Fruit fly (Drosophila melanogaster) whole organism, embryonic: Measurements from ENCODE around the gene Nulp1.

ENCODE experiments used
- Atf-2 ChIP-seq: fragments of 200-800 bp; sonication (Bioruptor generic); optimal IDR thresholded peaks from 2 replicates; lab custom pipeline; 2016; ENCODE audit warnings: missing biosample characterization, missing genetic modification characterization
- CG10209 ChIP-seq: fragments of 200-800 bp; sonication (Bioruptor generic); optimal IDR thresholded peaks from 3 replicates; lab custom pipeline; 2017; ENCODE audit warnings: missing biosample characterization, mild to moderate bottlenecking, missing genetic modification characterization, missing genetic modification reagents
- CG10321 ChIP-seq: fragments of 200-800 bp; sonication (Bioruptor generic); IDR thresholded peaks from 2 replicates; pipeline ENCODE4 v1.3.6; 2022; ENCODE audit warnings: missing biosample characterization, missing genetic modification characterization
- CG12104 ChIP-seq: fragments of 200-800 bp; sonication (Bioruptor generic); optimal IDR thresholded peaks from 3 replicates; lab custom pipeline; 2016; ENCODE audit warnings: missing biosample characterization, missing genetic modification characterization
- CG13894 ChIP-seq: fragments of 200-800 bp; sonication (Bioruptor generic); optimal IDR thresholded peaks from 3 replicates; lab custom pipeline; 2018; ENCODE audit warnings: missing biosample characterization, mild to moderate bottlenecking, missing genetic modification characterization, moderate library complexity
- CG14441 ChIP-seq: fragments of 200-800 bp; sonication (Bioruptor generic); IDR thresholded peaks from 2 replicates; pipeline ENCODE4 v1.3.6; 2022; ENCODE audit warnings: missing biosample characterization, missing genetic modification characterization
- CG14965 ChIP-seq: fragments of 200-800 bp; sonication (Bioruptor generic); optimal IDR thresholded peaks from 2 replicates; lab custom pipeline; 2016; ENCODE audit warnings: missing biosample characterization, missing genetic modification characterization, borderline replicate concordance
- CG1529 ChIP-seq: fragments of 200-800 bp; sonication (Bioruptor generic); optimal IDR thresholded peaks from 3 replicates; lab custom pipeline; 2018; ENCODE audit warnings: missing biosample characterization, missing genetic modification characterization
- CG15696 ChIP-seq: fragments of 200-800 bp; sonication (Bioruptor generic); optimal IDR thresholded peaks from 2 replicates; lab custom pipeline; 2019; ENCODE audit warnings: missing biosample characterization, mild to moderate bottlenecking, missing genetic modification characterization, moderate library complexity
- CG17612 ChIP-seq: fragments of 200-800 bp; sonication (Bioruptor generic); IDR thresholded peaks from 2 replicates; pipeline ENCODE4 v1.3.6; 2022; ENCODE audit warnings: missing biosample characterization, missing genetic modification characterization
- CG18476 ChIP-seq: fragments of 200-800 bp; sonication (Bioruptor generic); optimal IDR thresholded peaks from 2 replicates; lab custom pipeline; 2016; ENCODE audit warnings: missing biosample characterization, mild to moderate bottlenecking, missing genetic modification characterization
- CG2120 ChIP-seq: fragments of 200-800 bp; sonication (Bioruptor generic); optimal IDR thresholded peaks from 3 replicates; lab custom pipeline; 2016; ENCODE audit warnings: missing biosample characterization, missing genetic modification characterization
- CG3163 ChIP-seq: fragments of 200-800 bp; sonication (Bioruptor generic); optimal IDR thresholded peaks from 3 replicates; lab custom pipeline; 2016; ENCODE audit warnings: missing biosample characterization, missing genetic modification characterization
- CG33557 ChIP-seq: fragments of 200-800 bp; sonication (Bioruptor generic); optimal IDR thresholded peaks from 2 replicates; lab custom pipeline; 2019; ENCODE audit warnings: missing biosample characterization, mild to moderate bottlenecking, missing genetic modification characterization, moderate library complexity
- CG42726 ChIP-seq: fragments of 200-800 bp; sonication (Bioruptor generic); IDR thresholded peaks from 2 replicates; pipeline ENCODE4 v1.3.6; 2022; ENCODE audit warnings: missing biosample characterization, missing genetic modification characterization; ENCODE audit not compliant: partially characterized antibody
- CG7372 ChIP-seq: fragments of 200-800 bp; sonication (Bioruptor generic); IDR thresholded peaks from 2 replicates; pipeline ENCODE4 v1.3.6; 2022; ENCODE audit warnings: missing biosample characterization, missing genetic modification characterization
- CG7745 ChIP-seq: fragments of 200-800 bp; sonication (Bioruptor generic); optimal IDR thresholded peaks from 2 replicates; lab custom pipeline; 2018; ENCODE audit warnings: missing biosample characterization, mild to moderate bottlenecking, missing genetic modification characterization, moderate library complexity
- CG7786 ChIP-seq: fragments of 200-800 bp; sonication (Bioruptor generic); optimal IDR thresholded peaks from 2 replicates; lab custom pipeline; 2016; ENCODE audit warnings: missing biosample characterization, missing genetic modification characterization
- Ets97D ChIP-seq: fragments of 200-800 bp; sonication (Bioruptor generic); optimal IDR thresholded peaks from 3 replicates; lab custom pipeline; 2016; ENCODE audit warnings: missing biosample characterization, missing genetic modification characterization
- Fer1 ChIP-seq: fragments of 200-800 bp; sonication (Bioruptor generic); optimal IDR thresholded peaks from 2 replicates; lab custom pipeline; 2017; ENCODE audit warnings: missing biosample characterization, mild to moderate bottlenecking, missing genetic modification characterization
- HHEX ChIP-seq: fragments of 200-800 bp; sonication (Bioruptor generic); optimal IDR thresholded peaks from 3 replicates; lab custom pipeline; 2017; ENCODE audit warnings: missing biosample characterization, mild to moderate bottlenecking, missing genetic modification characterization, missing genetic modification reagents
- HmgZ ChIP-seq: fragments of 200-800 bp; sonication (Bioruptor generic); optimal IDR thresholded peaks from 2 replicates; lab custom pipeline; 2018; ENCODE audit warnings: missing biosample characterization, mild to moderate bottlenecking, missing genetic modification characterization
- Jarid2 ChIP-seq: fragments of 200-800 bp; sonication (Bioruptor generic); optimal IDR thresholded peaks from 3 replicates; lab custom pipeline; 2017; ENCODE audit warnings: mild to moderate bottlenecking, missing biosample characterization, missing genetic modification reagents, missing genetic modification characterization
- Kr ChIP-seq: fragments of 200-800 bp; sonication (Bioruptor generic); optimal IDR thresholded peaks from 2 replicates; lab custom pipeline; 2017; ENCODE audit warnings: missing biosample characterization, mild to moderate bottlenecking, missing genetic modification characterization
- NfI ChIP-seq: fragments of 200-800 bp; sonication (Bioruptor generic); optimal IDR thresholded peaks from 3 replicates; lab custom pipeline; 2018; ENCODE audit warnings: missing biosample characterization, mild to moderate bottlenecking, missing genetic modification characterization, moderate library complexity
- Ravus ChIP-seq: fragments of 200-800 bp; sonication (Bioruptor generic); IDR thresholded peaks from 2 replicates; pipeline ENCODE4 v1.3.6; 2022; ENCODE audit warnings: missing biosample characterization, missing genetic modification characterization
- Ssrp ChIP-seq: fragments of 200-800 bp; sonication (Bioruptor generic); optimal IDR thresholded peaks from 2 replicates; lab custom pipeline; 2018; ENCODE audit warnings: missing biosample characterization, mild to moderate bottlenecking, missing genetic modification characterization, moderate library complexity
- Stat92E ChIP-seq, 3 experiments: fragments of >200 bp in 2 of 3; fragments of 200-800 bp in 1 of 3; sonication (Bioruptor generic) in 1 of 3; optimal IDR thresholded peaks; 2 replicates each; lab custom pipeline; 2017 to 2019; ENCODE audit warnings: missing biosample characterization in 3 of 3, missing genetic modification characterization in 3 of 3, mild to moderate bottlenecking in 1 of 3, moderate library complexity in 1 of 3
- Vsx1 ChIP-seq: fragments of 200-800 bp; sonication (Bioruptor generic); optimal IDR thresholded peaks from 2 replicates; lab custom pipeline; 2017; ENCODE audit warnings: missing biosample characterization, mild to moderate bottlenecking, missing genetic modification characterization, missing genetic modification reagents
- abd-A ChIP-seq: fragments of 200-800 bp; sonication (Bioruptor generic); optimal IDR thresholded peaks from 3 replicates; lab custom pipeline; 2019; ENCODE audit warnings: missing biosample characterization, mild to moderate bottlenecking, missing genetic modification characterization, moderate library complexity
- aop ChIP-seq: fragments of 200-800 bp; sonication (Bioruptor generic); IDR thresholded peaks from 2 replicates; pipeline ENCODE4 v1.3.6; 2022; ENCODE audit warnings: missing biosample characterization, missing genetic modification characterization
- bcd ChIP-seq: fragments of 200-800 bp; sonication (Bioruptor generic); optimal IDR thresholded peaks from 2 replicates; lab custom pipeline; 2017; ENCODE audit warnings: missing biosample characterization, mild to moderate bottlenecking, missing genetic modification characterization
- da ChIP-seq: fragments of 200-800 bp; sonication (Bioruptor generic); optimal IDR thresholded peaks from 2 replicates; lab custom pipeline; 2016; ENCODE audit warnings: missing biosample characterization, missing genetic modification characterization
- dmrt99B ChIP-seq: fragments of 200-800 bp; sonication (Bioruptor generic); optimal IDR thresholded peaks from 2 replicates; lab custom pipeline; 2018; ENCODE audit warnings: missing biosample characterization, mild to moderate bottlenecking, missing genetic modification characterization, moderate library complexity
- fru ChIP-seq: fragments of >200 bp; optimal IDR thresholded peaks from 2 replicates; lab custom pipeline; 2017
- fu2 ChIP-seq: fragments of 200-800 bp; sonication (Bioruptor generic); optimal IDR thresholded peaks from 2 replicates; lab custom pipeline; 2016; ENCODE audit warnings: missing biosample characterization, missing genetic modification characterization
- h ChIP-seq: fragments of >200 bp; optimal IDR thresholded peaks from 2 replicates; lab custom pipeline; 2017
- insv ChIP-seq, 2 experiments: fragments of 200-800 bp; sonication (Bioruptor generic); optimal IDR thresholded peaks; 3 replicates each; lab custom pipeline; 2016 to 2018; ENCODE audit warnings: missing biosample characterization in 2 of 2, missing genetic modification characterization in 2 of 2
- jing ChIP-seq: fragments of 200-800 bp; sonication (Bioruptor generic); optimal IDR thresholded peaks from 2 replicates; lab custom pipeline; 2018; ENCODE audit warnings: missing biosample characterization, mild to moderate bottlenecking, missing genetic modification characterization
- nmo ChIP-seq: fragments of 200-800 bp; sonication (Bioruptor generic); optimal IDR thresholded peaks from 2 replicates; lab custom pipeline; 2018; ENCODE audit warnings: missing biosample characterization, mild to moderate bottlenecking, missing genetic modification characterization, moderate library complexity
- oc ChIP-seq: fragments of 200-800 bp; sonication (Bioruptor generic); optimal IDR thresholded peaks from 2 replicates; lab custom pipeline; 2018; ENCODE audit warnings: missing biosample characterization, mild to moderate bottlenecking, missing genetic modification characterization, moderate library complexity
- peb ChIP-seq: fragments of 200-800 bp; sonication (Bioruptor generic); IDR thresholded peaks from 2 replicates; pipeline ENCODE4 v1.3.6; 2022; ENCODE audit warnings: missing biosample characterization, missing genetic modification characterization
- prd ChIP-seq, 3 experiments: fragments of >200 bp in 2 of 3; fragments of 200-800 bp in 1 of 3; sonication (Bioruptor generic) in 1 of 3; optimal IDR thresholded peaks in 2 of 3; IDR thresholded peaks in 1 of 3; 2 replicates in 2 of 3; 3 replicates in 1 of 3; pipeline versions ENCODE4 v1.3.6 to Lab custom; 2017 to 2022; ENCODE audit warnings: missing biosample characterization in 1 of 3, missing genetic modification characterization in 1 of 3
- repo ChIP-seq: fragments of 200-800 bp; sonication (Bioruptor generic); optimal IDR thresholded peaks from 2 replicates; lab custom pipeline; 2016; ENCODE audit warnings: missing biosample characterization, missing genetic modification characterization
- sens-2 ChIP-seq: fragments of 200-800 bp; sonication (Bioruptor generic); IDR thresholded peaks from 2 replicates; pipeline ENCODE4 v1.3.6; 2022; ENCODE audit warnings: missing biosample characterization, missing genetic modification characterization
- shn ChIP-seq: fragments of 200-800 bp; sonication (Bioruptor generic); optimal IDR thresholded peaks from 3 replicates; lab custom pipeline; 2016; ENCODE audit warnings: missing biosample characterization, missing genetic modification characterization
- ssp ChIP-seq: fragments of 200-800 bp; sonication (Bioruptor generic); IDR thresholded peaks from 2 replicates; pipeline ENCODE4 v1.3.6; 2022; ENCODE audit warnings: missing biosample characterization, missing genetic modification characterization
- tgo ChIP-seq: fragments of 200-800 bp; sonication (Bioruptor generic); IDR thresholded peaks from 3 replicates; pipeline ENCODE4 v1.3.6; 2022; ENCODE audit warnings: missing biosample characterization, missing genetic modification characterization
- tio ChIP-seq: fragments of 200-800 bp; sonication (Bioruptor generic); optimal IDR thresholded peaks from 2 replicates; lab custom pipeline; 2017; ENCODE audit warnings: missing biosample characterization, missing genetic modification characterization, inconsistent platforms
- ttk ChIP-seq: fragments of 200-800 bp; sonication (Bioruptor generic); IDR thresholded peaks from 2 replicates; pipeline ENCODE4 v2.1.2; 2022; ENCODE audit warnings: missing biosample characterization, missing genetic modification characterization

Nulp1 gene

DNA sequence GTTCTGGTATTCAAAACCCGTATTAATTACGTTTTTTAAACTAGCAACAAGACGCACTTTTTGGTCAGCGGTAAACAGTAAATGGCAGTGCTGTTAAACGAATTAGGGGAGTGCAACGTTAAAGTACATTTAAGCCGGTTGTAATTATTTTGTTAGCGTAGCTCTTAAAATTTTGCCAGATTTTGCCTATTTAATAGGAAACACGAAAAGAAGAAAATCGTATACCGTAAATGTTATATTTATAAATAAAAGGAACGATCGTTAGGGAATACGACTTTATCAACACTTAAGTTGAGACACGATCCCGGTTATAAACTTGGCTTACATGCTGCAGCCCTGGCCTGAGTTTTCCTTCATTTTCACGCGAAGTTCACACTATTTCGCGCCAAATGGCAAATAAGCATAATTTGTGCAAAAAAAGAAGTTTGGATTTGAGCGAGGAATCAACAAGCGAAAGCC, 27.3 kb downstream of the Nulp1 start, which contains the start of the genes Setx and mus301 (continued):
- TF ChIP-seq ssp (peak; percentile 72), CG10321 (0 out of 2 replicates have a peak, but pooled peaks have one; percentile 35), Kr (GFP tag; lab: Kevin White, UChicago) (no peak), tio (peak; percentile 78), CG7786 (GFP tag; lab: Kevin White, UChicago) (peak; percentile 83), sens-2 (GFP tag; lab: Robert Waterston, UW) (no peak; the same call in 1 of the 2 replicates), dmrt99B (tag; lab: Kevin White, UChicago) (no peak), Fer1 (GFP tag; lab: Kevin White, UChicago) (no peak), CG42726 (GFP tag; lab: Robert Waterston, UW) (no peak), h (lab: Kevin White, UChicago) (no peak), insv (GFP tag; optimal IDR thresholded peaks at IDR 0.05; lab: Kevin White, UChicago) (peak in 1 of 2 experiments; percentile 51), Ssrp (tag; lab: Kevin White, UChicago) (peak; percentile 72), Ravus (no peak), CG14441 (GFP tag; lab: Robert Waterston, UW) (peak; percentile 64; the same call in 1 of the 2 replicates), Jarid2 (GFP tag; lab: Kevin White, UChicago) (no peak), CG10209 (GFP tag; lab: Kevin White, UChicago) (peak; percentile 79), fru (lab: Kevin White, UChicago) (no peak), nmo (GFP tag; lab: Kevin White, UChicago) (peak; percentile 89), ttk (GFP tag; lab: Robert Waterston, UW) (peak; percentile 54; the same call in 1 of the 2 replicates), CG18476 (GFP tag; lab: Kevin White, UChicago) (peak; percentile 82), CG3163 (GFP tag; lab: Kevin White, UChicago) (peak; percentile 51), shn (GFP tag; lab: Kevin White, UChicago) (peak; percentile 76), CG15696 (tag; lab: Kevin White, UChicago) (peak; percentile 73), bcd (GFP tag; lab: Kevin White, UChicago) (peak; percentile 81), CG7745 (no peak), tgo (peak; percentile 67), peb (GFP tag; lab: Robert Waterston, UW) (no peak; the same call in 1 of the 2 replicates), oc (no peak), jing (GFP tag; lab: Kevin White, UChicago) (peak; percentile 25), CG13894 (tag; lab: Kevin White, UChicago) (no peak), Stat92E (GFP tag; optimal IDR thresholded peaks at IDR 0.05; lab: Kevin White, UChicago) (peak in 1 of 3 experiments; percentile 19), NfI (peak; percentile 80), CG17612 (GFP tag; lab: Robert Waterston, UW) (no peak), Ets97D (peak; percentile 93), repo (GFP tag; lab: Kevin White, UChicago) (peak; percentile 58), Vsx1 (GFP tag; lab: Kevin White, UChicago) (no peak), HmgZ (peak; percentile 88), aop (GFP tag; lab: Robert Waterston, UW) (no peak), CG12104 (GFP tag; lab: Kevin White, UChicago) (peak; percentile 66), HHEX (GFP tag; lab: Kevin White, UChicago) (peak; percentile 69), da (GFP tag; lab: Kevin White, UChicago) (peak; percentile 72), CG7372 (GFP tag; lab: Robert Waterston, UW) (peak; percentile 80), Atf-2 (peak; percentile 74), CG2120 (peak; percentile 94), abd-A (no peak), CG1529 (GFP tag; lab: Kevin White, UChicago) (peak; percentile 21), CG33557 (GFP tag; lab: Kevin White, UChicago) (peak; percentile 69), fu2 (GFP tag; lab: Kevin White, UChicago) (peak; percentile 82), CG14965 (GFP tag; lab: Kevin White, UChicago) (no peak), prd (optimal IDR thresholded peaks at IDR 0.05; lab: Kevin White, UChicago) (no peak), prd (GFP tag; IDR thresholded peaks at IDR 0.05; lab: Robert Waterston, UW) (peak; percentile 84)
